Worm (Caenorhabditis elegans) whole organism, L4 larva: ENCODE results near the gene ver-3.

Source experiments
- ZK337.2 ChIP-seq: fragments of 200-800 bp; sonication (Bioruptor generic); IDR thresholded peaks from 2 replicates; pipeline ENCODE4 v1.3.6; 2022; ENCODE audit warnings: missing genetic modification reagents, missing genetic modification characterization, missing compliant biosample characterization
- ZK546.5 ChIP-seq, 2 experiments: sonication (generic microtip); optimal IDR thresholded peaks; 2 replicates each; lab custom pipeline; 2017; ENCODE audit warnings: missing biosample characterization in 2 of 2, missing genetic modification characterization in 2 of 2
- fos-1 ChIP-seq: fragments of 150-350 bp; optimal IDR thresholded peaks from 2 replicates; lab custom pipeline; 2014; ENCODE audit warnings: missing biosample characterization, missing genetic modification characterization
- gei-8 ChIP-seq: fragments of 200-800 bp; sonication (Bioruptor generic); optimal IDR thresholded peaks from 2 replicates; lab custom pipeline; 2018; ENCODE audit warnings: mild to moderate bottlenecking, missing genetic modification characterization, missing compliant biosample characterization
- nhr-11 ChIP-seq: fragments of 150-350 bp; optimal IDR thresholded peaks from 2 replicates; lab custom pipeline; 2014; ENCODE audit warnings: missing biosample characterization, missing genetic modification characterization
- unc-39 ChIP-seq: sonication (generic microtip); optimal IDR thresholded peaks from 2 replicates; lab custom pipeline; 2017; ENCODE audit warnings: missing biosample characterization, missing genetic modification characterization

- no peak for TF ChIP-seq ZK337.2 (GFP tag; lab: Robert Waterston, UW)
- TF ChIP-seq gei-8, result no peak
- TF ChIP-seq ZK546.5 (tag; optimal IDR thresholded peaks at IDR 0.05; lab: Kevin White, UChicago), result no peak
- TF ChIP-seq unc-39 (tag; lab: Kevin White, UChicago), result no peak
- no peak for TF ChIP-seq nhr-11 (tag; lab: Kevin White, UChicago)
- no peak for TF ChIP-seq fos-1
Observed at ce11 chrX:10967698-10968097, 24.6 kb upstream of the ver-3 start, which contains the start of gene K09C8.9.
